Worm (Caenorhabditis elegans): ENCODE data around the gene pix-1.
A peak's percentile ranks its signal among the peaks of the same experiment; 100 is the strongest.

pix-1 gene

ce11 chrX:13755469-13755868, 28.4 kb downstream of the pix-1 start, which contains the start of gene aakb-1:
Gene aakb-1 (plus strand): TSS chrX:13755769.
- TF ChIP-seq pax-3 (tag; optimal IDR thresholded peaks at IDR 0.05) (no peak), ceh-8 (GFP tag; optimal IDR thresholded peaks at IDR 0.05) (no peak), lin-39 (tag; optimal IDR thresholded peaks at IDR 0.05) (no peak), swsn-7 (tag; optimal IDR thresholded peaks at IDR 0.05) (no peak), xbp-1 (tag; optimal IDR thresholded peaks at IDR 0.05) (no peak), sox-4 (tag; optimal IDR thresholded peaks at IDR 0.05) (no peak), aly-2 (tag; optimal IDR thresholded peaks at IDR 0.05) (no peak), fkh-4 (tag; optimal IDR thresholded peaks at IDR 0.05; ENCODE audit: borderline replicate concordance) (no peak), nhr-237 (tag; optimal IDR thresholded peaks at IDR 0.05) (no peak), efl-3 (GFP tag; optimal IDR thresholded peaks at IDR 0.05) (no peak), C16A3.4 (tag; optimal IDR thresholded peaks at IDR 0.05) (no peak), nhr-11 (tag; optimal IDR thresholded peaks at IDR 0.05) (no peak), C34B4.2 (tag; optimal IDR thresholded peaks at IDR 0.05) (no peak), jun-1 (tag; optimal IDR thresholded peaks at IDR 0.05) (no peak)

- TF ChIP-seq grh-1 (GFP tag; IDR thresholded peaks at IDR 0.05) (no peak), elt-2 (tag; optimal IDR thresholded peaks at IDR 0.05) (peak; percentile 70)
Measured at ce11 chrX:13759676-13760447, 32.8 kb downstream of the pix-1 start, which contains the start of gene cest-13. Gene cest-13 (plus strand): TSS chrX:13760237.

DNA sequence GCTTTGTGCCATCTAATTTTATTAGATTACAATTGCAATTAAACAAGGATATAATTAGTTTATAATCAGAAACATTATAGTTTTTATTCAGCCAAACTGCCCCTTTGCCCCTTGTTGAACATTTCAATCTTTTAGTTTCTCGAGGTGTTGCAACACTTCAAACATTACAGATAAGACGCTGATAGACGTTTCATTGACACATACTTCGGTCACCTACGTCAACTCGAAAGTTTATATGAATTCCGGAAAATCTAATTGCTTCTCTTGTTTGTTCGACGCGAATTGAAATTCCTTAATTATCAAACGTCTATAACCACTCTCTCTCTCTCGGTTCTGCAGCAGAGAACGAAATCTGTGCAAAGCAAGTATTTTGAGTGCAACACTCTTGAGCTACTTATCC, 40.2 kb downstream of the pix-1 start:
- TF ChIP-seq elt-2 (tag; optimal IDR thresholded peaks at IDR 0.05) (peak; percentile 13), unc-62 (GFP tag; optimal IDR thresholded peaks at IDR 0.05) (no peak), ces-1 (GFP tag; optimal IDR thresholded peaks at IDR 0.05) (no peak)

DNA sequence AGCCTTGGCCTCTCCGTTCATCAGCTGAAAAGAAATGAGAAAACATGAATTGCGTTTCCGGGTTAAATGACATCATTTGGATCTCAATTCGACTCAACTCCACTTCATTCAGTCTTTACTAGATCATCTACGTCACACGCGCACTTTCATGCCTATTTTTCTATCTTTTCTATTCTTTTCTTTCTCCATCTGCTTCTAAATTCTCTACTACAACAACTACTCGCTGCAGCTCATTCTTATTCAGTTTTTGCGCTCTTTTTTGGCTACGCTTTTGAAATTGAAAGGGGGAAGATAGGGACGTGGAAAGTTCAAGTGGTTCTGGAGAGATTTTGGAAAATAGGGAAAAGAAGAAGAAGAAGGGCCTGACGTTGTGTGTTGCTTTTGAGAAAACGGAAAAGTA, 41.5 kb downstream of the pix-1 start:
- TF ChIP-seq xbp-1 (tag; optimal IDR thresholded peaks at IDR 0.05) (peak; percentile 32), mef-2 (tag; optimal IDR thresholded peaks at IDR 0.05) (peak; percentile 33), nhr-12 (tag; optimal IDR thresholded peaks at IDR 0.05) (no peak), ces-1 (GFP tag; optimal IDR thresholded peaks at IDR 0.05) (peak; percentile 8), zip-4 (GFP tag; optimal IDR thresholded peaks at IDR 0.05) (no peak), elt-2 (tag; optimal IDR thresholded peaks at IDR 0.05) (no peak), skn-1 (tag; optimal IDR thresholded peaks at IDR 0.05) (no peak), zag-1 (tag; optimal IDR thresholded peaks at IDR 0.05) (peak; percentile 63), vab-15 (tag; optimal IDR thresholded peaks at IDR 0.05) (no peak), mab-9 (GFP tag; IDR thresholded peaks at IDR 0.05) (no peak), nhr-19 (GFP tag; conservative IDR thresholded peaks at IDR 0.05) (no peak), sptf-1 (tag; optimal IDR thresholded peaks at IDR 0.05) (no peak), snpc-4 (tag; optimal IDR thresholded peaks at IDR 0.05) (no peak), rnt-1 (tag; optimal IDR thresholded peaks at IDR 0.05) (peak; percentile 18), unc-86 (tag; optimal IDR thresholded peaks at IDR 0.05) (peak; percentile 52), ets-5 (GFP tag; IDR thresholded peaks at IDR 0.05) (no peak), efl-3 (GFP tag; optimal IDR thresholded peaks at IDR 0.05) (no peak), pag-3 (tag; optimal IDR thresholded peaks at IDR 0.05; ENCODE audit: borderline replicate concordance, insufficient read depth) (no peak), hlh-4 (tag; optimal IDR thresholded peaks at IDR 0.05) (no peak), unc-98 (GFP tag; IDR thresholded peaks at IDR 0.05) (no peak), C34B4.2 (tag; optimal IDR thresholded peaks at IDR 0.05) (no peak), egl-27 (tag; optimal IDR thresholded peaks at IDR 0.05) (peak in 1 of 2 experiments; percentile 4), irx-1 (tag; optimal IDR thresholded peaks at IDR 0.05) (no peak), F16B12.6 (tag; optimal IDR thresholded peaks at IDR 0.05) (no peak), ama-1 (optimal IDR thresholded peaks at IDR 0.05) (no peak), aha-1 (tag; optimal IDR thresholded peaks at IDR 0.05) (no peak), lin-39 (tag; optimal IDR thresholded peaks at IDR 0.05) (no peak), lir-3 (tag; optimal IDR thresholded peaks at IDR 0.05; ENCODE audit: poor library complexity) (no peak), aly-2 (tag; optimal IDR thresholded peaks at IDR 0.05) (no peak), lsy-2 (tag; optimal IDR thresholded peaks at IDR 0.05) (peak; percentile 14 to 61), isw-1 (GFP tag; IDR thresholded peaks at IDR 0.05) (peak; percentile 19; the same call in 1 of the 2 replicates), nhr-85 (tag) (no peak), nhr-71 (tag; optimal IDR thresholded peaks at IDR 0.05) (peak; percentile 73), nhr-77 (tag; optimal IDR thresholded peaks at IDR 0.05) (no peak), mdl-1 (tag; optimal IDR thresholded peaks at IDR 0.05) (peak in 1 of 2 experiments; percentile 0)

Measured in whole organism, L1 larva.